Worm (Caenorhabditis elegans): ENCODE results near the gene R09H10.3.

Gene R09H10.3

ce11 chrIV:10608275-10608674 is 1.4 kb downstream of the R09H10.3 start, which contains the start of gene R09H10.6:
TSS of gene R09H10.6 (plus strand) at chrIV:10608575.
- TF ChIP-seq unc-62 (GFP tag; optimal IDR thresholded peaks at IDR 0.05 in 1 of 2) (peak in 1 of 2 experiments; percentile 63), unc-62 (tag; optimal IDR thresholded peaks at IDR 0.05) (no peak), ztf-7 (tag; optimal IDR thresholded peaks at IDR 0.05) (no peak)

ce11 chrIV:10609920-10610319 is 3.1 kb downstream of the R09H10.3 start:
- TF ChIP-seq nhr-76 (tag; optimal IDR thresholded peaks at IDR 0.05) (peak; percentile 39), nhr-28 (tag; optimal IDR thresholded peaks at IDR 0.05) (peak; percentile 48), dmd-6 (GFP tag; IDR thresholded peaks at IDR 0.05) (peak; percentile 11; the same call in 1 of the 2 replicates), nhr-10 (tag; optimal IDR thresholded peaks at IDR 0.05) (no peak), madf-9 (GFP tag; conservative IDR thresholded peaks at IDR 0.05) (no peak)

DNA sequence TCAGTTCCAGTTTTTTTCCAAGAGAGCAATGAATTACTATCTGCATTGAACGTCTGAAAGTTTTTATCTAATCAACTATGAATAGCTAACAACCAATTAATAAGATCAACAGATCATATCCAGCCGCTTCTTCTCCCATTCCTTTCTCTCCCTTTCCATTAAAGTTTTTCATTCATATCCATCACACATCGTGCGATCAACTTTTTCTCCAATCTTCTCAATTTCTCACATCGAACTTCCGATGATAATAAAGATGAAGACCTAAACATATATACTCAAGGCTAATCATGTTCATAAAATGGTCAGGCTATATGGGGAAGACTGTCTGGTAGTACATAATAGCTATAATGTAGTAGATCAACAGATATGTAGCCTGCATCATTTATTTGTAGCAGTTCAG is 5.5 kb downstream of the R09H10.3 start:
- TF ChIP-seq Y48G9A.11 (GFP tag; IDR thresholded peaks at IDR 0.05) (no peak), mep-1 (tag; optimal IDR thresholded peaks at IDR 0.05) (no peak), lim-7 (GFP tag; IDR thresholded peaks at IDR 0.05) (no peak), nhr-41 (GFP tag; IDR thresholded peaks at IDR 0.05) (no peak), F26F4.8 (GFP tag; conservative IDR thresholded peaks at IDR 0.05) (no peak), F37D6.2 (tag; optimal IDR thresholded peaks at IDR 0.05) (no peak), egl-43 (GFP tag; IDR thresholded peaks at IDR 0.05) (no peak), lir-3 (tag; optimal IDR thresholded peaks at IDR 0.05) (no peak)

- TF ChIP-seq nhr-76 (tag; optimal IDR thresholded peaks at IDR 0.05) (no peak), egl-27 (tag; optimal IDR thresholded peaks at IDR 0.05) (no peak), dmd-8 (GFP tag; IDR thresholded peaks at IDR 0.05) (no peak), hlh-11 (tag; optimal IDR thresholded peaks at IDR 0.05) (peak; percentile 41), spr-3 (GFP tag; optimal IDR thresholded peaks at IDR 0.05) (no peak), nhr-28 (tag; optimal IDR thresholded peaks at IDR 0.05) (peak; percentile 3), mep-1 (tag; optimal IDR thresholded peaks at IDR 0.05) (no peak), zip-2 (tag; optimal IDR thresholded peaks at IDR 0.05) (no peak)
Measured at ce11 chrIV:10614918-10615477, 8.2 kb downstream of the R09H10.3 start, which contains the start of gene ptr-14. TSS of gene ptr-14 (plus strand) at chrIV:10615427.

- TF ChIP-seq aha-1 (tag) (no peak), lin-13 (GFP tag; optimal IDR thresholded peaks at IDR 0.05) (no peak), unc-62 (GFP tag; optimal IDR thresholded peaks at IDR 0.05 in 1 of 2) (peak in 1 of 2 experiments; percentile 78), unc-62 (tag; optimal IDR thresholded peaks at IDR 0.05) (no peak), nhr-11 (tag; optimal IDR thresholded peaks at IDR 0.05) (no peak), D1046.2 (GFP tag; IDR thresholded peaks at IDR 0.05) (no peak), snpc-4 (tag; optimal IDR thresholded peaks at IDR 0.05) (no peak), mxl-3 (GFP tag; optimal IDR thresholded peaks at IDR 0.05) (peak; percentile 37), lim-7 (GFP tag; IDR thresholded peaks at IDR 0.05) (no peak), gei-8 (GFP tag; optimal IDR thresholded peaks at IDR 0.05) (no peak)
Measured at ce11 chrIV:10616366-10616765, 9.5 kb downstream of the R09H10.3 start.

DNA sequence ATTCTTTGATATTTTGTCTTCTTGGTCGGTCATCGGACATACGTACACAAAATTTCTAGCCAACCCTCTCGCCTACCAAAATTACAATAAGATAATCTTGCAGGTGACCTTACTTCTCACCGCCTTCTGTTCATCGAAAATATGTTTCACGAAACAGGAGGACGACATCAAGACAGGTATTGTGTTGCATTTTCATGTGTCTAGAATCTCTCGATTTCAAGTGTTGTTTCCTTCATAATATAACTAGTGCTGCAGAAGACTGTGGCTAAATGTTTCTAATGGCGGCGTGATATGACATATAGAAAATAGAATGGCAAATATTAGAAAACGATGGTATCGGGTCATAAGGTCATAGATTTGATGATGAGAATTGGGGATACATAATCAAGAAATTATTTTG is 10.3 kb downstream of the R09H10.3 start:
- peak; percentile 19 for TF ChIP-seq hlh-30 (tag; optimal IDR thresholded peaks at IDR 0.05; ENCODE audit: insufficient read depth)
- TF ChIP-seq snpc-4 (tag; optimal IDR thresholded peaks at IDR 0.05) = no peak
- peak in 1 of 2 experiments; percentile 92 for TF ChIP-seq unc-62 (GFP tag; optimal IDR thresholded peaks at IDR 0.05 in 1 of 2)
- no peak for TF ChIP-seq unc-62 (tag; optimal IDR thresholded peaks at IDR 0.05)
- no peak for TF ChIP-seq dmd-8 (GFP tag; IDR thresholded peaks at IDR 0.05)
- TF ChIP-seq cey-2 (tag; optimal IDR thresholded peaks at IDR 0.05; ENCODE audit: borderline replicate concordance, insufficient read depth) = peak; percentile 2
- TF ChIP-seq dpl-1 (GFP tag; optimal IDR thresholded peaks at IDR 0.05) = no peak
- TF ChIP-seq nhr-48 (tag; optimal IDR thresholded peaks at IDR 0.05) = no peak
- TF ChIP-seq F26F4.8 (GFP tag; conservative IDR thresholded peaks at IDR 0.05) = no peak
